Fruit fly (Drosophila melanogaster): ENCODE data around the gene CG32845.

DNA sequence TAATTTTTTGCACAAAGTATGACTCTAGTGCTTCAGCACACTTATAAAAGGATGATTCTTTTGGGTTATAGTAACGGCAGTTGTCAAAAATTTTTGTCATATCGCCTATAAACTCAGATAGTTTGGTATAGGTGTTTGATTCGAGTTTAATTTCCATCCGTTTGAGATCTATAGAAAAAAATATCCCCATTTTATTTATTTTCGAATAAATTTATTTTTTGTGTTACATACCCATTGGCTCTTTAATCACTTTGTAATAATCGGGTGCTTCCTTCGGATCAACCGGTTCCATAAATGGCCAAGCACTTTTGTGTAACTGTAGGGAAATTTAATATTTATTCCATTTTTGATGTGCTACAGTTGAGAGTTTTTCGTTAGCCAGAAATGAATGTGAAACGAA is 38.9 kb downstream of the CG32845 start:
- TF ChIP-seq usp (GFP tag; optimal IDR thresholded peaks at IDR 0.05) (no peak), EcR (GFP tag; optimal IDR thresholded peaks at IDR 0.05) (no peak), pan (optimal IDR thresholded peaks at IDR 0.05) (no peak), CG8478 (optimal IDR thresholded peaks at IDR 0.05) (no peak)

Data from whole organism.